Fruit fly (Drosophila melanogaster): ENCODE measurements around the gene CG14212.

CG14212 gene

dm6 chrX:19597684-19598363, 27.7 kb upstream of the CG14212 start, which contains the start of gene RpS10b (continued):
- TF ChIP-seq CG1621 (tag; optimal IDR thresholded peaks at IDR 0.05) (peak; percentile 73), Smox (GFP tag; optimal IDR thresholded peaks at IDR 0.05) (peak; percentile 72), CG32006 (GFP tag; optimal IDR thresholded peaks at IDR 0.05) (peak; percentile 52), fkh (GFP tag; optimal IDR thresholded peaks at IDR 0.05) (peak; percentile 86), eg (GFP tag; IDR thresholded peaks at IDR 0.05) (peak; percentile 87), CG8119 (GFP tag; IDR thresholded peaks at IDR 0.05) (no peak), CG11294 (GFP tag; IDR thresholded peaks at IDR 0.05) (no peak), Ets21C (GFP tag; optimal IDR thresholded peaks at IDR 0.05) (peak; percentile 50), Eip75B (GFP tag; optimal IDR thresholded peaks at IDR 0.05) (peak; percentile 75)

- TF ChIP-seq fd85E (GFP tag; optimal IDR thresholded peaks at IDR 0.05) (no peak), Met (GFP tag; optimal IDR thresholded peaks at IDR 0.05) (no peak), eg (GFP tag; IDR thresholded peaks at IDR 0.05) (no peak), fkh (GFP tag; optimal IDR thresholded peaks at IDR 0.05) (no peak), CG32006 (GFP tag; optimal IDR thresholded peaks at IDR 0.05) (no peak), CG8319 (GFP tag; optimal IDR thresholded peaks at IDR 0.05) (no peak), esn (GFP tag; optimal IDR thresholded peaks at IDR 0.05) (no peak), CG8119 (GFP tag; IDR thresholded peaks at IDR 0.05) (no peak), vri (GFP tag; optimal IDR thresholded peaks at IDR 0.05) (no peak), CG9139 (GFP tag; optimal IDR thresholded peaks at IDR 0.05) (no peak), CG6276 (GFP tag; optimal IDR thresholded peaks at IDR 0.05) (no peak), CG11762 (GFP tag; optimal IDR thresholded peaks at IDR 0.05; ENCODE audit: insufficient read depth) (no peak), CG6808 (GFP tag; optimal IDR thresholded peaks at IDR 0.05) (no peak)
Observed at dm6 chrX:19598503-19598902, 27.0 kb upstream of the CG14212 start.

- peak; percentile 2 for TF ChIP-seq fkh (GFP tag; optimal IDR thresholded peaks at IDR 0.05)
- TF ChIP-seq svp (GFP tag) = peak; percentile 22
- peak; percentile 12 for TF ChIP-seq CG3032 (tag; optimal IDR thresholded peaks at IDR 0.05)
- no peak for TF ChIP-seq Met (GFP tag; optimal IDR thresholded peaks at IDR 0.05)
Observed at dm6 chrX:19601644-19602043, 23.9 kb upstream of the CG14212 start, which contains the start of gene CG14220. Gene CG14220, minus strand, starts transcription at chrX:19601851.

- no peak for TF ChIP-seq CG8119 (GFP tag; IDR thresholded peaks at IDR 0.05)
- peak; percentile 9 for TF ChIP-seq fkh (GFP tag; optimal IDR thresholded peaks at IDR 0.05)
Observed at dm6 chrX:19602483-19602882, 23.0 kb upstream of the CG14212 start.

dm6 chrX:19603953-19604352, 21.6 kb upstream of the CG14212 start:
- TF ChIP-seq Eip93F (GFP tag; optimal IDR thresholded peaks at IDR 0.05) (peak; percentile 12), CG11902 (GFP tag; optimal IDR thresholded peaks at IDR 0.05) (peak; percentile 58), Hr4 (GFP tag; optimal IDR thresholded peaks at IDR 0.05) (peak; percentile 85), Sox102F (GFP tag; optimal IDR thresholded peaks at IDR 0.05) (peak; percentile 37), spab (GFP tag; optimal IDR thresholded peaks at IDR 0.05) (peak; percentile 54), Eip75B (GFP tag; optimal IDR thresholded peaks at IDR 0.05) (peak; percentile 80), CG15336 (GFP tag; IDR thresholded peaks at IDR 0.05) (peak; percentile 86), dac (GFP tag; optimal IDR thresholded peaks at IDR 0.05) (peak; percentile 23), net (GFP tag; optimal IDR thresholded peaks at IDR 0.05) (peak; percentile 63), CG6854 (GFP tag; optimal IDR thresholded peaks at IDR 0.05) (no peak), Hr38 (GFP tag; optimal IDR thresholded peaks at IDR 0.05) (no peak), CG10669 (GFP tag; optimal IDR thresholded peaks at IDR 0.05) (peak; percentile 61), achi (GFP tag; optimal IDR thresholded peaks at IDR 0.05) (peak; percentile 74), pdm3 (GFP tag; optimal IDR thresholded peaks at IDR 0.05) (peak; percentile 66), Ets21C (GFP tag; optimal IDR thresholded peaks at IDR 0.05) (no peak), CG31627 (GFP tag; optimal IDR thresholded peaks at IDR 0.05) (peak; percentile 43), CG6276 (GFP tag; optimal IDR thresholded peaks at IDR 0.05) (peak; percentile 61), Sox15 (GFP tag; optimal IDR thresholded peaks at IDR 0.05) (peak; percentile 42), CG16779 (tag; optimal IDR thresholded peaks at IDR 0.05) (peak; percentile 57), Met (GFP tag; optimal IDR thresholded peaks at IDR 0.05) (peak; percentile 75), CG32006 (GFP tag; optimal IDR thresholded peaks at IDR 0.05) (peak; percentile 83), CG11294 (GFP tag; IDR thresholded peaks at IDR 0.05) (peak; percentile 73), CG8632 (GFP tag; optimal IDR thresholded peaks at IDR 0.05) (peak; percentile 21), Ets96B (tag; optimal IDR thresholded peaks at IDR 0.05) (peak; percentile 68), CG6808 (GFP tag; optimal IDR thresholded peaks at IDR 0.05) (peak; percentile 54), vri (GFP tag; optimal IDR thresholded peaks at IDR 0.05) (peak; percentile 39), svp (GFP tag) (peak; percentile 74), CG9139 (GFP tag; optimal IDR thresholded peaks at IDR 0.05) (no peak), Sox14 (GFP tag; optimal IDR thresholded peaks at IDR 0.05) (peak; percentile 69), CG7368 (GFP tag; optimal IDR thresholded peaks at IDR 0.05) (peak; percentile 60), CG3032 (tag; optimal IDR thresholded peaks at IDR 0.05) (peak; percentile 68), Smox (GFP tag; optimal IDR thresholded peaks at IDR 0.05) (peak; percentile 39)
